Fruit fly (Drosophila melanogaster) whole organism, embryonic: ENCODE results near the gene UBL3.

ENCODE experiments used
- Aef1 ChIP-seq: fragments of 200-800 bp; sonication (Bioruptor generic); IDR thresholded peaks from 3 replicates; pipeline ENCODE4 v1.3.6; 2022; ENCODE audit warnings: missing biosample characterization, missing genetic modification characterization
- Atf6 ChIP-seq: fragments of 200-800 bp; sonication (Bioruptor generic); IDR thresholded peaks from 2 replicates; pipeline ENCODE4 v1.3.6; 2022; ENCODE audit warnings: missing biosample characterization, missing genetic modification characterization
- CG12236 ChIP-seq: fragments of 200-800 bp; sonication (Bioruptor generic); optimal IDR thresholded peaks from 2 replicates; lab custom pipeline; 2016; ENCODE audit warnings: missing biosample characterization, missing genetic modification characterization
- CG13287 ChIP-seq: fragments of 200-800 bp; sonication (Bioruptor generic); IDR thresholded peaks from 2 replicates; pipeline ENCODE4 v1.3.6; 2022; ENCODE audit warnings: missing biosample characterization, missing genetic modification characterization; ENCODE audit not compliant: partially characterized antibody
- CG14014 ChIP-seq: fragments of 200-800 bp; sonication (Bioruptor generic); IDR thresholded peaks from 2 replicates; pipeline ENCODE4 v1.3.6; 2022; ENCODE audit warnings: missing biosample characterization, missing genetic modification characterization
- CG14050 ChIP-seq: fragments of 200-800 bp; sonication (Bioruptor generic); IDR thresholded peaks from 3 replicates; pipeline ENCODE4 v1.3.6; 2022; ENCODE audit warnings: missing biosample characterization, missing genetic modification characterization
- CG15514 ChIP-seq: fragments of 200-800 bp; sonication (Bioruptor generic); optimal IDR thresholded peaks from 3 replicates; lab custom pipeline; 2017; ENCODE audit warnings: missing biosample characterization, missing genetic modification characterization, mild to moderate bottlenecking, moderate library complexity, missing genetic modification reagents
- CG1603 ChIP-seq: fragments of 200-800 bp; sonication (Bioruptor generic); optimal IDR thresholded peaks from 2 replicates; lab custom pipeline; 2019; ENCODE audit warnings: missing biosample characterization, mild to moderate bottlenecking, missing genetic modification characterization, moderate library complexity
- CG17361 ChIP-seq: fragments of 200-800 bp; sonication (Bioruptor generic); IDR thresholded peaks from 3 replicates; pipeline ENCODE4 v1.3.6; 2022; ENCODE audit warnings: missing biosample characterization, missing genetic modification characterization
- CG17568 ChIP-seq: fragments of 200-800 bp; sonication (Bioruptor generic); optimal IDR thresholded peaks from 2 replicates; lab custom pipeline; 2018; ENCODE audit warnings: missing biosample characterization, mild to moderate bottlenecking, missing genetic modification characterization, moderate library complexity
- CG17612 ChIP-seq: fragments of 200-800 bp; sonication (Bioruptor generic); IDR thresholded peaks from 2 replicates; pipeline ENCODE4 v1.3.6; 2022; ENCODE audit warnings: missing biosample characterization, missing genetic modification characterization
- CG18599 ChIP-seq: fragments of 200-800 bp; sonication (Bioruptor generic); optimal IDR thresholded peaks from 3 replicates; lab custom pipeline; 2017; ENCODE audit warnings: missing biosample characterization, missing genetic modification characterization, mild to moderate bottlenecking, moderate library complexity, missing genetic modification reagents
- CG2875 ChIP-seq: fragments of 200-800 bp; sonication (Bioruptor generic); optimal IDR thresholded peaks from 2 replicates; lab custom pipeline; 2017; ENCODE audit warnings: missing biosample characterization, mild to moderate bottlenecking, missing genetic modification characterization, missing genetic modification reagents
- CG3163 ChIP-seq: fragments of 200-800 bp; sonication (Bioruptor generic); optimal IDR thresholded peaks from 3 replicates; lab custom pipeline; 2016; ENCODE audit warnings: missing biosample characterization, missing genetic modification characterization
- CG32772 ChIP-seq: fragments of 200-800 bp; sonication (Bioruptor generic); IDR thresholded peaks from 2 replicates; pipeline ENCODE4 v1.3.6; 2022; ENCODE audit warnings: missing biosample characterization, missing genetic modification characterization
- CG34376 ChIP-seq: fragments of 200-800 bp; sonication (Bioruptor generic); optimal IDR thresholded peaks from 2 replicates; lab custom pipeline; 2018; ENCODE audit warnings: missing biosample characterization, mild to moderate bottlenecking, missing genetic modification characterization
- CG5180 ChIP-seq: fragments of 200-800 bp; sonication (Bioruptor generic); optimal IDR thresholded peaks from 3 replicates; lab custom pipeline; 2017; ENCODE audit warnings: missing biosample characterization, missing genetic modification characterization, mild to moderate bottlenecking, moderate library complexity, missing genetic modification reagents
- CG6175 ChIP-seq: fragments of 200-800 bp; sonication (Bioruptor generic); IDR thresholded peaks from 3 replicates; pipeline ENCODE4 v1.3.6; 2022; ENCODE audit warnings: missing biosample characterization, missing genetic modification characterization
- CG8359 ChIP-seq: fragments of 200-800 bp; sonication (Bioruptor generic); optimal IDR thresholded peaks from 2 replicates; lab custom pipeline; 2017; ENCODE audit warnings: missing biosample characterization, mild to moderate bottlenecking, missing genetic modification characterization, borderline replicate concordance
- CG8765 ChIP-seq: fragments of 200-800 bp; sonication (Bioruptor generic); IDR thresholded peaks from 2 replicates; pipeline ENCODE4 v1.3.6; 2022; ENCODE audit warnings: missing biosample characterization, missing genetic modification characterization
- CG9609 ChIP-seq: fragments of 200-800 bp; sonication (Bioruptor generic); optimal IDR thresholded peaks from 3 replicates; lab custom pipeline; 2016; ENCODE audit warnings: missing biosample characterization, missing genetic modification characterization
- Drgx ChIP-seq: fragments of 200-800 bp; sonication (Bioruptor generic); IDR thresholded peaks from 2 replicates; pipeline ENCODE4 v1.3.6; 2022; ENCODE audit warnings: missing biosample characterization, missing genetic modification characterization
- ERR ChIP-seq: fragments of 200-800 bp; sonication (Bioruptor generic); optimal IDR thresholded peaks from 2 replicates; lab custom pipeline; 2016; ENCODE audit warnings: missing biosample characterization, missing genetic modification characterization
- Ets65A ChIP-seq: fragments of 200-800 bp; sonication (Bioruptor generic); peaks from one replicate; lab custom pipeline; 2016; ENCODE audit warnings: missing biosample characterization, missing genetic modification characterization
- Hand ChIP-seq: fragments of 200-800 bp; sonication (Bioruptor generic); optimal IDR thresholded peaks from 2 replicates; lab custom pipeline; 2017; ENCODE audit warnings: mild to moderate bottlenecking, missing biosample characterization, missing genetic modification reagents, missing genetic modification characterization
- Hey ChIP-seq: fragments of 200-800 bp; sonication (Bioruptor generic); optimal IDR thresholded peaks from 3 replicates; lab custom pipeline; 2018; ENCODE audit warnings: missing biosample characterization, mild to moderate bottlenecking, missing genetic modification characterization
- Lpt ChIP-seq: fragments of >200 bp; optimal IDR thresholded peaks from 2 replicates; lab custom pipeline; 2018; ENCODE audit warnings: missing biosample characterization, missing genetic modification characterization
- Med ChIP-seq: fragments of 200-800 bp; sonication (Bioruptor generic); peaks from one replicate; lab custom pipeline; 2016; ENCODE audit warnings: missing biosample characterization, missing genetic modification characterization, mild to moderate bottlenecking, inconsistent platforms, moderate library complexity
- bbx ChIP-seq: fragments of 200-800 bp; sonication (Bioruptor generic); IDR thresholded peaks from 2 replicates; pipeline ENCODE4 v1.3.6; 2022; ENCODE audit warnings: missing biosample characterization, missing genetic modification characterization; ENCODE audit not compliant: partially characterized antibody
- cato ChIP-seq: fragments of 200-800 bp; sonication (Bioruptor generic); optimal IDR thresholded peaks from 2 replicates; lab custom pipeline; 2016; ENCODE audit warnings: missing biosample characterization, missing genetic modification characterization, borderline replicate concordance
- cg ChIP-seq: fragments of 200-800 bp; sonication (Bioruptor generic); optimal IDR thresholded peaks from 3 replicates; lab custom pipeline; 2019; ENCODE audit warnings: missing biosample characterization, mild to moderate bottlenecking, missing genetic modification characterization, moderate library complexity
- fd64A ChIP-seq: fragments of 200-800 bp; sonication (Bioruptor generic); optimal IDR thresholded peaks from 3 replicates; lab custom pipeline; 2018; ENCODE audit warnings: missing biosample characterization, mild to moderate bottlenecking, missing genetic modification characterization
- gcm ChIP-seq: fragments of 200-800 bp; sonication (Bioruptor generic); optimal IDR thresholded peaks from 2 replicates; lab custom pipeline; 2019; ENCODE audit warnings: missing biosample characterization, mild to moderate bottlenecking, missing genetic modification characterization, moderate library complexity
- ham ChIP-seq: fragments of 200-800 bp; sonication (Bioruptor generic); IDR thresholded peaks from 2 replicates; pipeline ENCODE4 v1.3.6; 2022; ENCODE audit warnings: missing biosample characterization, missing genetic modification characterization
- hbn ChIP-seq: fragments of 200-800 bp; sonication (Bioruptor generic); IDR thresholded peaks from 2 replicates; pipeline ENCODE4 v1.3.6; 2022; ENCODE audit warnings: missing biosample characterization, missing genetic modification characterization; ENCODE audit not compliant: partially characterized antibody
- insv ChIP-seq, 2 experiments: fragments of 200-800 bp; sonication (Bioruptor generic); optimal IDR thresholded peaks; 3 replicates each; lab custom pipeline; 2016 to 2018; ENCODE audit warnings: missing biosample characterization in 2 of 2, missing genetic modification characterization in 2 of 2
- klu ChIP-seq: fragments of 200-800 bp; sonication (Bioruptor generic); IDR thresholded peaks from 2 replicates; pipeline ENCODE4 v1.3.6; 2022; ENCODE audit warnings: missing biosample characterization, missing genetic modification characterization
- kni ChIP-seq: fragments of 200-800 bp; sonication (Bioruptor generic); optimal IDR thresholded peaks from 3 replicates; lab custom pipeline; 2017; ENCODE audit warnings: mild to moderate bottlenecking, missing biosample characterization, missing genetic modification reagents, missing genetic modification characterization
- lab ChIP-seq: fragments of 200-800 bp; sonication (Bioruptor generic); optimal IDR thresholded peaks from 3 replicates; lab custom pipeline; 2017; ENCODE audit warnings: missing biosample characterization, missing genetic modification characterization, mild to moderate bottlenecking, moderate library complexity, missing genetic modification reagents
- lmd ChIP-seq: fragments of 200-800 bp; sonication (Bioruptor generic); IDR thresholded peaks from 2 replicates; pipeline ENCODE4 v1.3.6; 2022; ENCODE audit warnings: missing biosample characterization, missing genetic modification characterization
- mirr ChIP-seq: fragments of 200-800 bp; sonication (Bioruptor generic); optimal IDR thresholded peaks from 3 replicates; lab custom pipeline; 2018; ENCODE audit warnings: missing biosample characterization, mild to moderate bottlenecking, missing genetic modification characterization
- onecut ChIP-seq: fragments of 200-800 bp; sonication (Bioruptor generic); IDR thresholded peaks from 2 replicates; pipeline ENCODE4 v1.3.6; 2022; ENCODE audit warnings: missing biosample characterization, missing genetic modification characterization
- prd ChIP-seq, 3 experiments: fragments of >200 bp in 2 of 3; fragments of 200-800 bp in 1 of 3; sonication (Bioruptor generic) in 1 of 3; optimal IDR thresholded peaks in 2 of 3; IDR thresholded peaks in 1 of 3; 2 replicates in 2 of 3; 3 replicates in 1 of 3; pipeline versions ENCODE4 v1.3.6 to Lab custom; 2017 to 2022; ENCODE audit warnings: missing biosample characterization in 1 of 3, missing genetic modification characterization in 1 of 3
- sens ChIP-seq: fragments of 200-800 bp; sonication (Bioruptor generic); peaks from one replicate; lab custom pipeline; 2016; ENCODE audit warnings: missing biosample characterization, missing genetic modification characterization
- tna ChIP-seq: fragments of 200-800 bp; sonication (Bioruptor generic); IDR thresholded peaks from 2 replicates; pipeline ENCODE4 v1.3.6; 2022; ENCODE audit warnings: missing biosample characterization, missing genetic modification characterization; ENCODE audit not compliant: partially characterized antibody
- zen2 ChIP-seq: fragments of 200-800 bp; sonication (Bioruptor generic); IDR thresholded peaks from 3 replicates; pipeline ENCODE4 v1.3.6; 2022; ENCODE audit warnings: missing biosample characterization, missing genetic modification characterization; ENCODE audit not compliant: partially characterized antibody

UBL3 gene

dm6 chrX:15811666-15812614, 41.0 kb downstream of the UBL3 start (continued):
- TF ChIP-seq cg (GFP tag; lab: Kevin White, UChicago) (peak; percentile 99), kni (peak; percentile 98), fd64A (GFP tag; lab: Kevin White, UChicago) (no peak), Hey (tag; lab: Kevin White, UChicago) (peak; percentile 8), CG9609 (no peak), Lpt (GFP tag; lab: Kevin White, UChicago) (no peak), insv (GFP tag; optimal IDR thresholded peaks at IDR 0.05; lab: Kevin White, UChicago) (peak in 1 of 2 experiments; percentile 64), CG17612 (GFP tag; lab: Robert Waterston, UW) (no peak), Hand (GFP tag; lab: Kevin White, UChicago) (no peak), CG5180 (GFP tag; lab: Kevin White, UChicago) (peak; percentile 87), CG13287 (GFP tag; lab: Robert Waterston, UW) (peak; percentile 32; the same call in 1 of the 2 replicates), cato (no peak), Ets65A (no peak), lab (GFP tag; lab: Kevin White, UChicago) (peak; percentile 41), CG12236 (GFP tag; lab: Kevin White, UChicago) (no peak), CG14014 (peak; percentile 18; the same call in 1 of the 2 replicates), onecut (GFP tag; lab: Robert Waterston, UW) (peak; percentile 67), CG15514 (GFP tag; lab: Kevin White, UChicago) (peak; percentile 30), sens (GFP tag; lab: Kevin White, UChicago) (peak; percentile 7), CG1603 (tag; lab: Kevin White, UChicago) (no peak), CG18599 (peak; percentile 10), CG3163 (GFP tag; lab: Kevin White, UChicago) (peak; percentile 67), Atf6 (GFP tag; lab: Robert Waterston, UW) (peak; percentile 4; the same call in 1 of the 2 replicates), Med (peak; percentile 32), CG34376 (GFP tag; lab: Kevin White, UChicago) (peak; percentile 73), prd (optimal IDR thresholded peaks at IDR 0.05; lab: Kevin White, UChicago) (no peak), prd (GFP tag; IDR thresholded peaks at IDR 0.05; lab: Robert Waterston, UW) (0 out of 3 replicates have a peak, but pooled peaks have one; percentile 16), zen2 (GFP tag; lab: Robert Waterston, UW) (peak; percentile 45; the same call in 2 of the 3 replicates), ham (GFP tag; lab: Robert Waterston, UW) (no peak), CG6175 (GFP tag; lab: Robert Waterston, UW) (peak; percentile 95), gcm (GFP tag; lab: Kevin White, UChicago) (peak; percentile 19), Aef1 (GFP tag; lab: Robert Waterston, UW) (peak; percentile 61), bbx (GFP tag; lab: Robert Waterston, UW) (peak; percentile 12; the same call in 1 of the 2 replicates), mirr (peak; percentile 44), CG8359 (GFP tag; lab: Kevin White, UChicago) (peak; percentile 17), CG17568 (GFP tag; lab: Kevin White, UChicago) (no peak), CG17361 (GFP tag; lab: Robert Waterston, UW) (no peak), CG2875 (no peak), Drgx (no peak; the same call in 1 of the 2 replicates), CG32772 (GFP tag; lab: Robert Waterston, UW) (0 out of 2 replicates have a peak, but pooled peaks have one; percentile 47), CG8765 (0 out of 2 replicates have a peak, but pooled peaks have one; percentile 26), tna (no peak), hbn (GFP tag; lab: Robert Waterston, UW) (peak; percentile 27; the same call in 1 of the 2 replicates), CG14050 (GFP tag; lab: Robert Waterston, UW) (no peak), lmd (GFP tag; lab: Robert Waterston, UW) (no peak), ERR (GFP tag; lab: Kevin White, UChicago) (no peak), klu (no peak)
